Fruit fly (Drosophila melanogaster) whole organism, embryonic: ENCODE measurements around the gene Syt12.
A peak's percentile ranks its signal among the peaks of the same experiment; 100 is the strongest.

Source experiments
- Antp ChIP-seq: fragments of 200-800 bp; sonication (Bioruptor generic); optimal IDR thresholded peaks from 3 replicates; lab custom pipeline; 2016; ENCODE audit warnings: missing biosample characterization, missing genetic modification characterization
- CG1024 ChIP-seq: fragments of 200-800 bp; sonication (Bioruptor generic); IDR thresholded peaks from 2 replicates; pipeline ENCODE4 v1.3.6; 2022; ENCODE audit warnings: missing biosample characterization, missing genetic modification characterization
- CG10267 ChIP-seq: fragments of 200-800 bp; sonication (Bioruptor generic); optimal IDR thresholded peaks from 2 replicates; lab custom pipeline; 2018; ENCODE audit warnings: missing biosample characterization, mild to moderate bottlenecking, missing genetic modification characterization, moderate library complexity
- CG11398 ChIP-seq: fragments of 200-800 bp; sonication (Bioruptor generic); optimal IDR thresholded peaks from 2 replicates; lab custom pipeline; 2016; ENCODE audit warnings: missing biosample characterization, missing genetic modification characterization
- CG11456 ChIP-seq: fragments of 200-800 bp; sonication (Bioruptor generic); IDR thresholded peaks from 3 replicates; pipeline ENCODE4 v1.3.6; 2022; ENCODE audit warnings: missing biosample characterization, missing genetic modification characterization
- CG12155 ChIP-seq: fragments of 200-800 bp; sonication (Bioruptor generic); optimal IDR thresholded peaks from 3 replicates; lab custom pipeline; 2016; ENCODE audit warnings: missing biosample characterization, missing genetic modification characterization
- CG13775 ChIP-seq: fragments of 200-800 bp; sonication (Bioruptor generic); optimal IDR thresholded peaks from 3 replicates; lab custom pipeline; 2017; ENCODE audit warnings: missing biosample characterization, mild to moderate bottlenecking, missing genetic modification characterization
- CG16779 ChIP-seq: fragments of 200-800 bp; sonication (Bioruptor generic); IDR thresholded peaks from 2 replicates; pipeline ENCODE4 v1.3.6; 2022; ENCODE audit warnings: missing biosample characterization, missing genetic modification characterization
- CG17186 ChIP-seq: fragments of 200-800 bp; sonication (Bioruptor generic); optimal IDR thresholded peaks from 3 replicates; lab custom pipeline; 2017; ENCODE audit warnings: missing biosample characterization, missing genetic modification reagents, missing genetic modification characterization
- CG17359 ChIP-seq: fragments of 200-800 bp; sonication (Bioruptor generic); optimal IDR thresholded peaks from 3 replicates; lab custom pipeline; 2018; ENCODE audit warnings: missing biosample characterization, mild to moderate bottlenecking, missing genetic modification characterization, moderate library complexity
- CG18764 ChIP-seq: fragments of 200-800 bp; sonication (Bioruptor generic); optimal IDR thresholded peaks from 3 replicates; lab custom pipeline; 2016; ENCODE audit warnings: missing biosample characterization, missing genetic modification characterization
- CG30020 ChIP-seq: fragments of 200-800 bp; optimal IDR thresholded peaks from 2 replicates; lab custom pipeline; 2019; ENCODE audit warnings: missing biosample characterization, mild to moderate bottlenecking, missing genetic modification characterization, moderate library complexity
- CG31365 ChIP-seq: fragments of 200-800 bp; sonication (Bioruptor generic); optimal IDR thresholded peaks from 2 replicates; lab custom pipeline; 2018; ENCODE audit warnings: missing biosample characterization, mild to moderate bottlenecking, missing genetic modification characterization
- CG34224 ChIP-seq: fragments of 200-800 bp; sonication (Bioruptor generic); IDR thresholded peaks from 3 replicates; pipeline ENCODE4 v1.3.6; 2022; ENCODE audit warnings: missing biosample characterization, missing genetic modification characterization; ENCODE audit not compliant: partially characterized antibody
- CG4820 ChIP-seq: fragments of 200-800 bp; sonication (Bioruptor generic); optimal IDR thresholded peaks from 3 replicates; lab custom pipeline; 2016; ENCODE audit warnings: missing biosample characterization, missing genetic modification characterization
- CG6765 ChIP-seq: fragments of 200-800 bp; sonication (Bioruptor generic); optimal IDR thresholded peaks from 3 replicates; lab custom pipeline; 2017; ENCODE audit warnings: missing biosample characterization, mild to moderate bottlenecking, missing genetic modification characterization
- CG7987 ChIP-seq: fragments of 200-800 bp; sonication (Bioruptor generic); optimal IDR thresholded peaks from 2 replicates; lab custom pipeline; 2018; ENCODE audit warnings: missing biosample characterization, mild to moderate bottlenecking, missing genetic modification characterization, moderate library complexity
- CG8359 ChIP-seq: fragments of 200-800 bp; sonication (Bioruptor generic); optimal IDR thresholded peaks from 2 replicates; lab custom pipeline; 2017; ENCODE audit warnings: missing biosample characterization, mild to moderate bottlenecking, missing genetic modification characterization, borderline replicate concordance
- CG8388 ChIP-seq: fragments of 200-800 bp; sonication (Bioruptor generic); optimal IDR thresholded peaks from 2 replicates; lab custom pipeline; 2019; ENCODE audit warnings: missing biosample characterization, mild to moderate bottlenecking, missing genetic modification characterization, moderate library complexity
- CkIIα-i1 ChIP-seq: fragments of 200-800 bp; sonication (Bioruptor generic); IDR thresholded peaks from 2 replicates; pipeline ENCODE4 v1.3.6; 2022; ENCODE audit warnings: missing biosample characterization, missing genetic modification characterization
- Dek ChIP-seq: fragments of 200-800 bp; sonication (Bioruptor generic); optimal IDR thresholded peaks from 3 replicates; lab custom pipeline; 2019; ENCODE audit warnings: missing biosample characterization, mild to moderate bottlenecking, missing genetic modification characterization, moderate library complexity
- Dfd ChIP-seq, 2 experiments: fragments of >200 bp; optimal IDR thresholded peaks; 2 replicates each; lab custom pipeline; 2017; ENCODE audit warnings: missing biosample characterization in 2 of 2, missing genetic modification characterization in 2 of 2
- Dp ChIP-seq: fragments of 200-800 bp; sonication (Bioruptor generic); optimal IDR thresholded peaks from 2 replicates; lab custom pipeline; 2018; ENCODE audit warnings: missing biosample characterization, mild to moderate bottlenecking, missing genetic modification characterization, moderate library complexity
- HLH54F ChIP-seq: fragments of 200-800 bp; sonication (Bioruptor generic); optimal IDR thresholded peaks from 3 replicates; lab custom pipeline; 2016; ENCODE audit warnings: missing biosample characterization, missing genetic modification characterization
- Hsf ChIP-seq: fragments of 200-800 bp; sonication (Bioruptor generic); optimal IDR thresholded peaks from 3 replicates; lab custom pipeline; 2016; ENCODE audit warnings: missing biosample characterization, missing genetic modification characterization
- Kr ChIP-seq: fragments of 200-800 bp; sonication (Bioruptor generic); optimal IDR thresholded peaks from 2 replicates; lab custom pipeline; 2017; ENCODE audit warnings: missing biosample characterization, mild to moderate bottlenecking, missing genetic modification characterization
- Lhr ChIP-seq: fragments of 200-800 bp; sonication (Bioruptor generic); optimal IDR thresholded peaks from 3 replicates; lab custom pipeline; 2017; ENCODE audit warnings: mild to moderate bottlenecking, missing biosample characterization, missing genetic modification reagents, missing genetic modification characterization
- NC2α ChIP-seq: fragments of 200-800 bp; sonication (Bioruptor generic); optimal IDR thresholded peaks from 2 replicates; lab custom pipeline; 2016; ENCODE audit warnings: missing biosample characterization, missing genetic modification characterization
- NK7.1 ChIP-seq: fragments of 200-800 bp; sonication (Bioruptor generic); optimal IDR thresholded peaks from 3 replicates; lab custom pipeline; 2016; ENCODE audit warnings: missing biosample characterization, missing genetic modification characterization
- Six4 ChIP-seq: fragments of 200-800 bp; sonication (Bioruptor generic); optimal IDR thresholded peaks from 2 replicates; lab custom pipeline; 2016; ENCODE audit warnings: missing biosample characterization, missing genetic modification characterization
- Usf ChIP-seq: fragments of 200-800 bp; sonication (Bioruptor generic); optimal IDR thresholded peaks from 2 replicates; lab custom pipeline; 2017; ENCODE audit warnings: missing genotype, missing biosample characterization, missing genetic modification characterization
- Xbp1 ChIP-seq: fragments of 200-800 bp; sonication (Bioruptor generic); optimal IDR thresholded peaks from 3 replicates; lab custom pipeline; 2016; ENCODE audit warnings: missing biosample characterization, mild to moderate bottlenecking, missing genetic modification characterization
- bigmax ChIP-seq: fragments of 200-800 bp; sonication (Bioruptor generic); optimal IDR thresholded peaks from 2 replicates; lab custom pipeline; 2018; ENCODE audit warnings: missing biosample characterization, mild to moderate bottlenecking, missing genetic modification characterization
- cg ChIP-seq: fragments of 200-800 bp; sonication (Bioruptor generic); optimal IDR thresholded peaks from 3 replicates; lab custom pipeline; 2019; ENCODE audit warnings: missing biosample characterization, mild to moderate bottlenecking, missing genetic modification characterization, moderate library complexity
- crp ChIP-seq, 2 experiments: fragments of 200-800 bp; sonication (Bioruptor generic); optimal IDR thresholded peaks; 2 replicates in 1 of 2; 3 replicates in 1 of 2; lab custom pipeline; 2017; ENCODE audit warnings: missing biosample characterization in 2 of 2, missing genetic modification characterization in 2 of 2, mild to moderate bottlenecking in 1 of 2, moderate library complexity in 1 of 2
- dati ChIP-seq: fragments of 200-800 bp; sonication (Bioruptor generic); IDR thresholded peaks from 2 replicates; pipeline ENCODE4 v1.3.6; 2022; ENCODE audit warnings: missing biosample characterization, missing genetic modification characterization
- dmrt11E ChIP-seq: fragments of 200-800 bp; sonication (Bioruptor generic); optimal IDR thresholded peaks from 3 replicates; lab custom pipeline; 2018; ENCODE audit warnings: missing biosample characterization, mild to moderate bottlenecking, missing genetic modification characterization, moderate library complexity
- fu2 ChIP-seq: fragments of 200-800 bp; sonication (Bioruptor generic); optimal IDR thresholded peaks from 2 replicates; lab custom pipeline; 2016; ENCODE audit warnings: missing biosample characterization, missing genetic modification characterization
- insv ChIP-seq, 2 experiments: fragments of 200-800 bp; sonication (Bioruptor generic); optimal IDR thresholded peaks; 3 replicates each; lab custom pipeline; 2016 to 2018; ENCODE audit warnings: missing biosample characterization in 2 of 2, missing genetic modification characterization in 2 of 2
- kni ChIP-seq: fragments of 200-800 bp; sonication (Bioruptor generic); optimal IDR thresholded peaks from 3 replicates; lab custom pipeline; 2017; ENCODE audit warnings: mild to moderate bottlenecking, missing biosample characterization, missing genetic modification reagents, missing genetic modification characterization
- luna ChIP-seq: fragments of 200-800 bp; sonication (Bioruptor generic); optimal IDR thresholded peaks from 2 replicates; lab custom pipeline; 2016; ENCODE audit warnings: missing biosample characterization, missing genetic modification characterization
- mld ChIP-seq: fragments of 200-800 bp; sonication (Bioruptor generic); IDR thresholded peaks from 3 replicates; pipeline ENCODE4 v1.3.6; 2022; ENCODE audit warnings: missing biosample characterization, missing genetic modification characterization; ENCODE audit not compliant: partially characterized antibody
- odd ChIP-seq: fragments of 200-800 bp; sonication (Bioruptor generic); optimal IDR thresholded peaks from 2 replicates; lab custom pipeline; 2017; ENCODE audit warnings: missing biosample characterization, mild to moderate bottlenecking, missing genetic modification characterization
- psq ChIP-seq: fragments of 200-800 bp; sonication (Bioruptor generic); optimal IDR thresholded peaks from 2 replicates; lab custom pipeline; 2017; ENCODE audit warnings: missing biosample characterization, missing genetic modification characterization
- sob ChIP-seq: fragments of 200-800 bp; sonication (Bioruptor generic); IDR thresholded peaks from 2 replicates; pipeline ENCODE4 v1.3.6; 2022; ENCODE audit warnings: missing biosample characterization, missing genetic modification characterization
- sqz ChIP-seq: fragments of 200-800 bp; sonication (Bioruptor generic); optimal IDR thresholded peaks from 3 replicates; lab custom pipeline; 2018; ENCODE audit warnings: missing biosample characterization, mild to moderate bottlenecking, missing genetic modification characterization
- tgo ChIP-seq: fragments of 200-800 bp; sonication (Bioruptor generic); IDR thresholded peaks from 3 replicates; pipeline ENCODE4 v1.3.6; 2022; ENCODE audit warnings: missing biosample characterization, missing genetic modification characterization
- tin ChIP-seq: fragments of 200-800 bp; sonication (Bioruptor generic); optimal IDR thresholded peaks from 3 replicates; lab custom pipeline; 2016; ENCODE audit warnings: missing biosample characterization, missing genetic modification characterization
- wek ChIP-seq: fragments of 200-800 bp; sonication (Bioruptor generic); optimal IDR thresholded peaks from 3 replicates; lab custom pipeline; 2018; ENCODE audit warnings: missing biosample characterization, mild to moderate bottlenecking, missing genetic modification characterization, moderate library complexity

Syt12 gene

DNA sequence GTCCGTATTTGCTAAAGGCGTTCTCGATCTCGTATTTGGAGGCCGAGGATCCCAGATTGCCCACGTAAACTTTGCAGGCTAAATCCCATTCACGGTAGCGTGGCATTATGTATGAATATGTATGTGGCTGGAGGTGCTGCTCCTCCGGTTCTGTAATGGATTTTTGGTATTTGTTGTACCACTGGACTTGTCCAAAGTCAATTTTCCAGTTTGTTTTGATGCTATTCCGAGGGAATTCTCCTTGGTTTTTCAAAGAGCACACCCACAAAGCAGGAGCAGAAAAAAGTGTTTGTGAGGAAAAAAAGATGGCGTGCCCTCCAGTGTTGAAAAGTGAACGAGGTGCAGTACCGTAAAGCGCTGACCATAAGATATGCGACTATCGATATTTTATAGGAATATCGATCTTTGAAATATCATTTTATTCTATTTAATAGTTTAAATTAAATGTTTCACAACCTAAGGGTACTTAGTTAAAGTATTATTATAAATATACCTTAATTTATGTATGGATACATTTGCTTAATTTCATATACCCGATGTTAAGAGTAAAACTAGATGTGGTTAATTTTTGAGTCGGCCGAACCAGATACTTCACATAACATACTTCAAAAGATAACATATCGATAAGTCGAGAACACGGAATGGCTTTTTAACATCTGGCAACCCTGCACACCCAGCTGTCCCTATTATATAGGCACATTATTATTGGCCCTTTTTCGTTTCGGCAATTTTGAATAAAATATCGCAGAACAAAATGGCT is 25.7 kb downstream of the Syt12 start, which contains the start of the genes Rbp1-like and Tim9a (continued):
- no peak for TF ChIP-seq CG31365
- TF ChIP-seq CG34224 (GFP tag; lab: Robert Waterston, UW): peak; percentile 65
- peak; percentile 21 for TF ChIP-seq dmrt11E
- no peak for TF ChIP-seq CG11398 (GFP tag; lab: Kevin White, UChicago)
- no peak for TF ChIP-seq insv (GFP tag; optimal IDR thresholded peaks at IDR 0.05; lab: Kevin White, UChicago)
- TF ChIP-seq fu2 (GFP tag; lab: Kevin White, UChicago): no peak
- TF ChIP-seq CG17359 (tag; lab: Kevin White, UChicago): no peak
- no peak for TF ChIP-seq Usf (GFP tag; lab: Kevin White, UChicago)
- peak in 1 of 2 experiments; percentile 81 for TF ChIP-seq crp (GFP tag; optimal IDR thresholded peaks at IDR 0.05; lab: Kevin White, UChicago)
- no peak for TF ChIP-seq CG6765 (GFP tag; lab: Kevin White, UChicago)
- peak; percentile 26 for TF ChIP-seq CG18764 (GFP tag; lab: Kevin White, UChicago)
- TF ChIP-seq CG11456 (GFP tag; lab: Robert Waterston, UW): no peak
- TF ChIP-seq psq: no peak
- no peak for TF ChIP-seq CG8388
- peak; percentile 37 for TF ChIP-seq Dek (tag; lab: Kevin White, UChicago)
- no peak for TF ChIP-seq odd (GFP tag; lab: Kevin White, UChicago)
- TF ChIP-seq CG4820 (GFP tag; lab: Kevin White, UChicago): peak; percentile 18
- TF ChIP-seq bigmax: no peak
- peak; percentile 30 for TF ChIP-seq Xbp1 (GFP tag; lab: Kevin White, UChicago)
- peak; percentile 77 for TF ChIP-seq CG17186 (GFP tag; lab: Kevin White, UChicago)
- TF ChIP-seq Dp: peak; percentile 47
- no peak for TF ChIP-seq CkIIα-i1 (GFP tag; lab: Robert Waterston, UW)
- TF ChIP-seq luna (GFP tag; lab: Kevin White, UChicago): no peak
- TF ChIP-seq NK7.1 (GFP tag; lab: Kevin White, UChicago): no peak
- TF ChIP-seq Lhr (GFP tag; lab: Kevin White, UChicago): peak; percentile 39
- TF ChIP-seq CG30020 (tag; lab: Kevin White, UChicago): peak; percentile 51
- no peak for TF ChIP-seq sob (GFP tag; lab: Robert Waterston, UW)
- no peak for TF ChIP-seq Six4 (GFP tag; lab: Kevin White, UChicago)
- no peak for TF ChIP-seq CG16779
- TF ChIP-seq tgo (GFP tag; lab: Robert Waterston, UW): no peak
- TF ChIP-seq sqz: peak; percentile 67
- TF ChIP-seq CG7987: peak; percentile 13
- TF ChIP-seq mld: peak; percentile 60; the same call in 1 of the 3 replicates
- TF ChIP-seq CG12155 (GFP tag; lab: Kevin White, UChicago): peak; percentile 54
- TF ChIP-seq Kr (GFP tag; lab: Kevin White, UChicago): no peak
- peak; percentile 41 for TF ChIP-seq CG13775 (GFP tag; lab: Kevin White, UChicago)
- no peak for TF ChIP-seq dati
- peak; percentile 97 for TF ChIP-seq CG10267 (tag; lab: Kevin White, UChicago)
- TF ChIP-seq Dfd (GFP tag; optimal IDR thresholded peaks at IDR 0.05; lab: Kevin White, UChicago): no peak
- peak; percentile 13 for TF ChIP-seq tin (GFP tag; lab: Kevin White, UChicago)
- no peak for TF ChIP-seq CG8359
- TF ChIP-seq kni (GFP tag; lab: Kevin White, UChicago): no peak
- TF ChIP-seq Antp (GFP tag; lab: Kevin White, UChicago): no peak
- TF ChIP-seq HLH54F (GFP tag; lab: Kevin White, UChicago): no peak
- TF ChIP-seq cg (GFP tag; lab: Kevin White, UChicago): no peak
- TF ChIP-seq wek (GFP tag; lab: Kevin White, UChicago): no peak
- peak; percentile 9 for TF ChIP-seq Hsf (GFP tag; lab: Kevin White, UChicago)
- TF ChIP-seq NC2α (GFP tag; lab: Kevin White, UChicago): no peak
- no peak for TF ChIP-seq CG1024
